Worm (Caenorhabditis elegans): ENCODE results near the gene F07C3.9.

Gene F07C3.9

DNA sequence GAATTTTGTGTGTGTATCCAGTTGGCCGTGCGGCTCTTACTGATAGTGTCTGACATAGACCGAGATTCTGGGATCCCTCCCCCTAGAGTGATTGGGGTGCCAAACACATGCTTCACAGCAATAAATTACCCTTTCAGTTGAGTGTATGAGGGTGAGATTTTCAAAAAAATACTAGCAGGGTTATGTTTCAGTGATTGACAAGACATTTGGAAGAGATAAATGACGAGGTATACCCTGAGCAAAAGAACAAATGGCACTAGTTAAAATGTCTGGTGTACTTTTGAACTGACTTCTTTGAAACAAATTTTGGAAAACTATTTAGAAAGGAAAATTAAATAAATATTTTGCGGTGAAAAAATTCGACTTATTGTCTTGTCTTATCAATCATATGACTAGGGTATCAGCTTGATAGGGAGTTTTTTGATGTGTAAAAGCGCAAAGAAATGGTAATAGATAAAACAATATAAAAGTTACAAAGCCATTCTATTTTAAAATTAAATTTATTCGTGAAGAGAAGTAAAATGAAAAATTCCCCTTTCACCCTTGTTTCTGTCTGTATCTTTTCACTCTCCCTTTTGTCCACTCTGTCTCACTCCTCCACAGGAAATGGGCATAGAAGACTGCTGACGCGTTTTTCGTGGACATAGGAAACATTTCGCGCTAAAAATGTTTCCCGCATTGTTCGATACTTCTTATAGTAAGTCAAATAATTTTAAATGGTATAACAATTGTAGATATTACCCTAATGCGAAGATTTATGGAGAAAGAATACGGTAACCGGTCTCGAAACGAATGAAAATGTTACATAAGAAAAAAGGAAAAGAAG, 11.1 kb downstream of the F07C3.9 start, which contains the start of gene glo-4 (continued):
- TF ChIP-seq ceh-8 (GFP tag; optimal IDR thresholded peaks at IDR 0.05) = peak; percentile 66
- TF ChIP-seq swsn-7 (tag; optimal IDR thresholded peaks at IDR 0.05) = peak; percentile 91
- TF ChIP-seq ceh-90 (tag; optimal IDR thresholded peaks at IDR 0.05) = peak; percentile 4
- TF ChIP-seq fos-1 (tag; optimal IDR thresholded peaks at IDR 0.05) = peak; percentile 58
- TF ChIP-seq nhr-12 (tag; optimal IDR thresholded peaks at IDR 0.05) = no peak
- peak; percentile 77 for TF ChIP-seq nhr-19 (GFP tag; conservative IDR thresholded peaks at IDR 0.05)
- peak; percentile 52 for TF ChIP-seq egl-13 (tag; optimal IDR thresholded peaks at IDR 0.05)
- no peak for TF ChIP-seq sptf-1 (tag; optimal IDR thresholded peaks at IDR 0.05)
- peak; percentile 88 for TF ChIP-seq blmp-1 (tag; optimal IDR thresholded peaks at IDR 0.05)
- TF ChIP-seq jun-1 (tag; optimal IDR thresholded peaks at IDR 0.05) = peak; percentile 9
- peak; percentile 73 for TF ChIP-seq irx-1 (tag; optimal IDR thresholded peaks at IDR 0.05)
- TF ChIP-seq nhr-85 (tag) = peak; percentile 91
- TF ChIP-seq nhr-237 (tag; optimal IDR thresholded peaks at IDR 0.05) = no peak
- TF ChIP-seq elt-2 (tag; optimal IDR thresholded peaks at IDR 0.05) = peak; percentile 64
- TF ChIP-seq ceh-88 (GFP tag; IDR thresholded peaks at IDR 0.05) = no peak
- no peak for TF ChIP-seq Y116A8C.19 (tag; optimal IDR thresholded peaks at IDR 0.05; ENCODE audit: borderline replicate concordance)
- TF ChIP-seq mab-9 (GFP tag; IDR thresholded peaks at IDR 0.05) = peak; percentile 58; the same call in 1 of the 2 replicates
- TF ChIP-seq tbx-2 (tag; optimal IDR thresholded peaks at IDR 0.05) = peak; percentile 90
- no peak for TF ChIP-seq pqm-1 (tag; optimal IDR thresholded peaks at IDR 0.05)
- no peak for TF ChIP-seq aha-1 (tag; optimal IDR thresholded peaks at IDR 0.05)
- TF ChIP-seq efl-3 (GFP tag; optimal IDR thresholded peaks at IDR 0.05) = no peak
- peak; percentile 48 for TF ChIP-seq F16B12.6 (tag; optimal IDR thresholded peaks at IDR 0.05)
- no peak for TF ChIP-seq sox-4 (tag; optimal IDR thresholded peaks at IDR 0.05)
- TF ChIP-seq C04F5.9 (tag; optimal IDR thresholded peaks at IDR 0.05) = peak; percentile 26
- TF ChIP-seq ets-5 (GFP tag; IDR thresholded peaks at IDR 0.05) = no peak
- TF ChIP-seq skn-1 (tag; optimal IDR thresholded peaks at IDR 0.05) = peak; percentile 52
- TF ChIP-seq pag-3 (tag; optimal IDR thresholded peaks at IDR 0.05; ENCODE audit: borderline replicate concordance, insufficient read depth) = peak; percentile 13
- TF ChIP-seq unc-86 (tag; optimal IDR thresholded peaks at IDR 0.05) = peak; percentile 83
- TF ChIP-seq efl-1 (optimal IDR thresholded peaks at IDR 0.05) = peak; percentile 82 to 85
- peak; percentile 78 to 97 for TF ChIP-seq efl-1 (GFP tag; optimal IDR thresholded peaks at IDR 0.05 in 1 of 2)
- TF ChIP-seq grh-1 (GFP tag; IDR thresholded peaks at IDR 0.05) = peak; percentile 57; the same call in 1 of the 2 replicates
- TF ChIP-seq dsc-1 (tag; optimal IDR thresholded peaks at IDR 0.05) = peak; percentile 67
- TF ChIP-seq elt-3 (tag; optimal IDR thresholded peaks at IDR 0.05) = peak in 2 of 6 experiments; percentile 40 to 70
- peak; percentile 57 for TF ChIP-seq ztf-4 (tag; optimal IDR thresholded peaks at IDR 0.05)
- TF ChIP-seq nhr-28 (tag; optimal IDR thresholded peaks at IDR 0.05) = no peak
- TF ChIP-seq C34B4.2 (tag; optimal IDR thresholded peaks at IDR 0.05) = no peak
- TF ChIP-seq lin-13 (GFP tag; optimal IDR thresholded peaks at IDR 0.05) = peak; percentile 49
- TF ChIP-seq snu-23 (GFP tag; optimal IDR thresholded peaks at IDR 0.05) = peak; percentile 92
- peak; percentile 81 to 89 for TF ChIP-seq lsy-2 (tag; optimal IDR thresholded peaks at IDR 0.05)
- no peak for TF ChIP-seq ceh-63 (GFP tag; optimal IDR thresholded peaks at IDR 0.05)
- no peak for TF ChIP-seq alr-1 (tag; optimal IDR thresholded peaks at IDR 0.05; ENCODE audit: borderline replicate concordance)
- peak; percentile 58 for TF ChIP-seq aly-2 (tag; optimal IDR thresholded peaks at IDR 0.05)
- peak; percentile 42 for TF ChIP-seq mef-2 (tag; optimal IDR thresholded peaks at IDR 0.05)
- TF ChIP-seq tlp-1 (tag; optimal IDR thresholded peaks at IDR 0.05) = no peak
- TF ChIP-seq unc-130 (tag; optimal IDR thresholded peaks at IDR 0.05) = no peak
- TF ChIP-seq nhr-90 (tag; optimal IDR thresholded peaks at IDR 0.05; ENCODE audit: poor library complexity) = peak; percentile 68
- peak; percentile 73 for TF ChIP-seq fkh-8 (tag; optimal IDR thresholded peaks at IDR 0.05)
- no peak for TF ChIP-seq vab-15 (tag; optimal IDR thresholded peaks at IDR 0.05)
- peak; percentile 67 for TF ChIP-seq C16A3.4 (tag; optimal IDR thresholded peaks at IDR 0.05)
- no peak for TF ChIP-seq unc-30 (tag; optimal IDR thresholded peaks at IDR 0.05)
- TF ChIP-seq lin-14 (GFP tag; optimal IDR thresholded peaks at IDR 0.05) = peak; percentile 94
